Fruit fly (Drosophila melanogaster): ENCODE results near the gene CG5412.
A peak's percentile ranks its signal among the peaks of the same experiment; 100 is the strongest.

DNA sequence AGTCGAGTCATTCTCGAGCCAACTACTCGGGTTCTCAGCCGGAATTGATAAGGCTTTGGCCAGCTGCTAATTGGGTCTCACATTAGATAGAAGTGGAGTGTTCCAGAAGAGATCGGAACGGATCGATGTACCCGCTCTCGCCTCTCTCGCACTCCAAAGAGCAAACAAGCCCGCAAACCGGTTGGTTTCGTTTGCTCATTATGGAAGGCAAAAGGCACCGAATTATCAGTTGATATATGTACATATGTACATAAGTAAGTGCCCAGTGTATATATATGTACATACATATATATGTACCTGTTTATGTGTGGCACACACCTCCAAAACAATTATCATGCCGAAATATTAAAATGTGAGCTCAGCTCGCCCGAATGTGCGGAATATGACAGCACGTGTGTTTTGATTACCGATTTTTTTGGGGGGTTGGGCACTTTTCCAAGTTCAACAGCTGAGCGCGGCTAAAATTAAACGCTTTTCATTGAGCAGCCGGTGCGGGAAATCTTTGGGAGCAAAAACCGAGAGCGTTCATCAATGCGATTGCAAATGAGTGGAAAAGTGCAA lies 21.1 kb upstream of the CG5412 start:
- TF ChIP-seq pros (GFP tag; optimal IDR thresholded peaks at IDR 0.05) (peak; percentile 50), CG11560 (tag; IDR thresholded peaks at IDR 0.05) (no peak), pnt (GFP tag; optimal IDR thresholded peaks at IDR 0.05) (no peak), Chrac-16 (GFP tag; optimal IDR thresholded peaks at IDR 0.05) (no peak), Nf-YB (GFP tag; optimal IDR thresholded peaks at IDR 0.05) (no peak), gro (GFP tag; optimal IDR thresholded peaks at IDR 0.05) (no peak), Sox102F (GFP tag; optimal IDR thresholded peaks at IDR 0.05) (no peak), CG9727 (GFP tag; optimal IDR thresholded peaks at IDR 0.05) (no peak), CG34422 (GFP tag; IDR thresholded peaks at IDR 0.05) (no peak)

Measured in whole organism, embryonic.